Fruit fly (Drosophila melanogaster): Measurements from ENCODE around the gene Ubi-p5E.

DNA sequence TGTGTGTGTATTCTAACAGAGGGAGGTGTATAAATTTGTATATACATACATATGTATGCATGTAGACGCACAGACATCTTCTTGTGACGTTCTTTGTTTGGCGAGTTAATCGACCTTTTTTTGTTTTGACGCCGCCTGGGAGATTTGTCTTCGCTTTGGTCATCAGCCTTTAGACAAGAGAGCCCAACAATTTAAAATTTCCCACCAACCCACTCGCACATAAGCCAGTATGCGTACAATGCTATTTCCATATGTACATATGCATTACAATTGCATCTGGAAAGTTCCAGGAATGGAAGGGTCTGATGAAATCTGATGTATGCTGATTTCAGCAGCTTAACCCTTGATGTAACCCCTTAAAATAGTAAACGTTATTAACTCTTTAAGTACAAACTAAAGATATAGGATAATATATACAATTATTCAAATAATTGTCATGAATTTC, at the start of gene Ubi-p5E:
- no peak for TF ChIP-seq Myc (optimal IDR thresholded peaks at IDR 0.05)
- no peak for TF ChIP-seq OdsH (GFP tag; optimal IDR thresholded peaks at IDR 0.05)
- TF ChIP-seq Hr83 (GFP tag; optimal IDR thresholded peaks at IDR 0.05; ENCODE audit: poor library complexity, severe bottlenecking): peak; percentile 46
- TF ChIP-seq usp (GFP tag; optimal IDR thresholded peaks at IDR 0.05): no peak
- no peak for TF ChIP-seq psq (GFP tag; optimal IDR thresholded peaks at IDR 0.05)
- no peak for TF ChIP-seq CG32264 (GFP tag; optimal IDR thresholded peaks at IDR 0.05)
